Worm (Caenorhabditis elegans): ENCODE results near the gene rund-1.

Gene rund-1

ce11 chrX:696253-696652 lies 34.7 kb upstream of the rund-1 start:
- TF ChIP-seq nhr-42 (GFP tag; IDR thresholded peaks at IDR 0.05) (no peak), aha-1 (tag) (peak; percentile 19)

ce11 chrX:691613-692012 lies 30.0 kb upstream of the rund-1 start, which contains the start of gene ncam-1:
Gene ncam-1 (plus strand): TSS chrX:691913.
- no peak for TF ChIP-seq ceh-20 (GFP tag; IDR thresholded peaks at IDR 0.05)
- no peak for TF ChIP-seq lin-13 (GFP tag; optimal IDR thresholded peaks at IDR 0.05)
- TF ChIP-seq lir-3 (tag; optimal IDR thresholded peaks at IDR 0.05): no peak
- no peak for TF ChIP-seq saeg-2 (GFP tag; IDR thresholded peaks at IDR 0.05)
- no peak for TF ChIP-seq madf-5 (GFP tag; IDR thresholded peaks at IDR 0.05)
- TF ChIP-seq daf-8 (GFP tag; IDR thresholded peaks at IDR 0.05): no peak
- no peak for TF ChIP-seq dmd-6 (GFP tag; IDR thresholded peaks at IDR 0.05)
- TF ChIP-seq tra-1 (GFP tag; IDR thresholded peaks at IDR 0.05): no peak
- no peak for TF ChIP-seq daf-19 (GFP tag; conservative IDR thresholded peaks at IDR 0.05)
- TF ChIP-seq zfp-3 (GFP tag; conservative IDR thresholded peaks at IDR 0.05): no peak
- TF ChIP-seq hif-1 (tag; optimal IDR thresholded peaks at IDR 0.05): no peak

- TF ChIP-seq skn-1 (tag; optimal IDR thresholded peaks at IDR 0.05): no peak
- TF ChIP-seq nhr-48 (tag; optimal IDR thresholded peaks at IDR 0.05): no peak
- TF ChIP-seq T26A8.4 (GFP tag; IDR thresholded peaks at IDR 0.05): no peak
- no peak for TF ChIP-seq T20F7.1 (GFP tag; optimal IDR thresholded peaks at IDR 0.05)
- no peak for TF ChIP-seq mxl-2 (GFP tag; conservative IDR thresholded peaks at IDR 0.05)
- TF ChIP-seq ZK546.5 (tag; optimal IDR thresholded peaks at IDR 0.05): no peak
- no peak for TF ChIP-seq tra-1 (GFP tag; IDR thresholded peaks at IDR 0.05)
- TF ChIP-seq madf-5 (GFP tag; IDR thresholded peaks at IDR 0.05): no peak
Observed at ce11 chrX:688602-689001, 27.0 kb upstream of the rund-1 start.

ce11 chrX:682691-683090 lies 21.1 kb upstream of the rund-1 start, which contains the start of gene Y9C12A.1:
Gene Y9C12A.1 (minus strand): TSS chrX:682791.
- TF ChIP-seq ctbp-1 (GFP tag; IDR thresholded peaks at IDR 0.05): no peak
- no peak for TF ChIP-seq Y75B8A.6 (GFP tag; IDR thresholded peaks at IDR 0.05)
- no peak for TF ChIP-seq F26F4.8 (GFP tag; conservative IDR thresholded peaks at IDR 0.05)
- TF ChIP-seq nhr-41 (GFP tag; IDR thresholded peaks at IDR 0.05): no peak
- TF ChIP-seq madf-9 (GFP tag; conservative IDR thresholded peaks at IDR 0.05): no peak
- TF ChIP-seq unc-130 (GFP tag; optimal IDR thresholded peaks at IDR 0.05): no peak
- TF ChIP-seq ceh-28 (tag; optimal IDR thresholded peaks at IDR 0.05): no peak
- TF ChIP-seq lir-3 (tag; optimal IDR thresholded peaks at IDR 0.05): no peak
- no peak for TF ChIP-seq nhr-111 (GFP tag; optimal IDR thresholded peaks at IDR 0.05)
- no peak for TF ChIP-seq hif-1 (tag; optimal IDR thresholded peaks at IDR 0.05)
- TF ChIP-seq lim-7 (GFP tag; IDR thresholded peaks at IDR 0.05): no peak
- TF ChIP-seq nhr-237 (tag; optimal IDR thresholded peaks at IDR 0.05): no peak
- TF ChIP-seq ama-1 (optimal IDR thresholded peaks at IDR 0.05): no peak

- TF ChIP-seq zip-11 (GFP tag; IDR thresholded peaks at IDR 0.05): no peak
- peak; percentile 25 for TF ChIP-seq aha-1 (tag)
- TF ChIP-seq ama-1 (optimal IDR thresholded peaks at IDR 0.05): no peak
- TF ChIP-seq F44E2.7 (GFP tag; IDR thresholded peaks at IDR 0.05): no peak
- no peak for TF ChIP-seq nhr-25 (tag; optimal IDR thresholded peaks at IDR 0.05; ENCODE audit: borderline replicate concordance, insufficient read depth)
- no peak for TF ChIP-seq ZK546.5 (tag; optimal IDR thresholded peaks at IDR 0.05)
- peak; percentile 35 for TF ChIP-seq snpc-4 (tag; optimal IDR thresholded peaks at IDR 0.05)
- TF ChIP-seq zfp-2 (tag; optimal IDR thresholded peaks at IDR 0.05): no peak
- no peak for TF ChIP-seq hif-1 (tag; optimal IDR thresholded peaks at IDR 0.05)
Observed at ce11 chrX:681413-681812, 19.8 kb upstream of the rund-1 start.
